Worm (Caenorhabditis elegans) whole organism, L4 larva: ENCODE data around the gene clec-230.

Source experiments
- D1046.2 ChIP-seq: fragments of 200-800 bp; sonication (Bioruptor generic); IDR thresholded peaks from 2 replicates; pipeline ENCODE4 v1.3.6; 2022; ENCODE audit warnings: missing genetic modification characterization, missing compliant biosample characterization
- F49E8.2 ChIP-seq: sonication (generic microtip); optimal IDR thresholded peaks from 2 replicates; lab custom pipeline; 2016; ENCODE audit warnings: missing compliant biosample characterization, mild to moderate bottlenecking, missing genetic modification characterization, borderline replicate concordance
- Y48G9A.11 ChIP-seq: fragments of 200-800 bp; sonication (Bioruptor generic); IDR thresholded peaks from 2 replicates; pipeline ENCODE4 v1.3.6; 2022; ENCODE audit warnings: missing genetic modification reagents, missing genetic modification characterization, missing compliant biosample characterization
- aly-2 ChIP-seq: sonication (generic microtip); optimal IDR thresholded peaks from 2 replicates; lab custom pipeline; 2018; ENCODE audit warnings: missing biosample characterization, missing genetic modification characterization
- daf-8 ChIP-seq: fragments of 200-800 bp; sonication (Bioruptor generic); IDR thresholded peaks from 2 replicates; pipeline ENCODE4 v1.3.6; 2022; ENCODE audit warnings: missing genetic modification characterization, missing compliant biosample characterization
- dpl-1 ChIP-seq: fragments of 150-350 bp; optimal IDR thresholded peaks from 2 replicates; lab custom pipeline; 2014; ENCODE audit warnings: missing biosample characterization, missing genetic modification reagents, missing genetic modification characterization
- duxl-1 ChIP-seq: sonication (generic microtip); optimal IDR thresholded peaks from 2 replicates; lab custom pipeline; 2016; ENCODE audit warnings: mild to moderate bottlenecking, missing genetic modification characterization, moderate library complexity, missing compliant biosample characterization; ENCODE audit not compliant: poor library complexity
- dve-1 ChIP-seq: sonication (generic microtip); optimal IDR thresholded peaks from 2 replicates; lab custom pipeline; 2017; ENCODE audit warnings: antibody characterized with exemption, mild to moderate bottlenecking, missing genetic modification characterization, missing compliant biosample characterization; ENCODE audit not compliant: insufficient read depth
- egl-43 ChIP-seq: fragments of 200-800 bp; sonication (Bioruptor generic); IDR thresholded peaks from 2 replicates; pipeline ENCODE4 v1.3.6; 2022; ENCODE audit warnings: missing genetic modification reagents, missing genetic modification characterization, missing compliant biosample characterization
- fos-1 ChIP-seq: fragments of 150-350 bp; optimal IDR thresholded peaks from 2 replicates; lab custom pipeline; 2014; ENCODE audit warnings: missing biosample characterization, missing genetic modification characterization
- gei-8 ChIP-seq: fragments of 200-800 bp; sonication (Bioruptor generic); optimal IDR thresholded peaks from 2 replicates; lab custom pipeline; 2018; ENCODE audit warnings: mild to moderate bottlenecking, missing genetic modification characterization, missing compliant biosample characterization
- hlh-30 ChIP-seq: sonication (generic microtip); optimal IDR thresholded peaks from 2 replicates; lab custom pipeline; 2017; ENCODE audit warnings: antibody characterized with exemption, mild to moderate bottlenecking, missing genetic modification characterization, missing compliant biosample characterization; ENCODE audit not compliant: insufficient read depth
- jun-1 ChIP-seq: fragments of 150-350 bp; optimal IDR thresholded peaks from 2 replicates; lab custom pipeline; 2014; ENCODE audit warnings: missing biosample characterization, missing genetic modification reagents, missing genetic modification characterization
- lim-7 ChIP-seq: fragments of 200-800 bp; sonication (Bioruptor generic); IDR thresholded peaks from 2 replicates; pipeline ENCODE4 v1.3.6; 2022; ENCODE audit warnings: missing genetic modification characterization, missing compliant biosample characterization
- lin-38 ChIP-seq: fragments of 200-800 bp; sonication (Bioruptor generic); IDR thresholded peaks from 2 replicates; pipeline ENCODE4 v1.3.6; 2022; ENCODE audit warnings: missing genetic modification reagents, missing genetic modification characterization, missing compliant biosample characterization
- lin-39 ChIP-seq: fragments of 150-350 bp; optimal IDR thresholded peaks from 2 replicates; lab custom pipeline; 2014; ENCODE audit warnings: missing biosample characterization, missing genetic modification reagents, missing genetic modification characterization
- mxl-2 ChIP-seq: fragments of 200-800 bp; sonication (Bioruptor generic); conservative IDR thresholded peaks from 2 replicates; pipeline ENCODE4 v1.3.6; 2022; ENCODE audit warnings: missing genetic modification reagents, missing genetic modification characterization, missing compliant biosample characterization
- nhr-6 ChIP-seq: fragments of 150-350 bp; optimal IDR thresholded peaks from 2 replicates; lab custom pipeline; 2014; ENCODE audit warnings: missing biosample characterization, missing genetic modification characterization
- pha-4 ChIP-seq, 2 experiments: fragments of 150-350 bp in 1 of 2; fragments of 200-800 bp in 1 of 2; sonication (Bioruptor generic) in 1 of 2; IDR thresholded peaks in 1 of 2; optimal IDR thresholded peaks in 1 of 2; 2 replicates each; pipeline versions ENCODE4 v1.3.6 to Lab custom; 2014 to 2022; ENCODE audit warnings: missing genetic modification characterization in 2 of 2, missing genetic modification reagents in 2 of 2, missing biosample characterization in 1 of 2, missing compliant biosample characterization in 1 of 2
- pqm-1 ChIP-seq: sonication (generic microtip); optimal IDR thresholded peaks from 2 replicates; lab custom pipeline; 2017; ENCODE audit warnings: missing biosample characterization, missing genetic modification characterization
- rbr-2 ChIP-seq: sonication (generic microtip); optimal IDR thresholded peaks from 2 replicates; lab custom pipeline; 2016; ENCODE audit warnings: missing genotype, missing genetic modification characterization, missing compliant biosample characterization
- saeg-2 ChIP-seq: fragments of 200-800 bp; sonication (Bioruptor generic); IDR thresholded peaks from 2 replicates; pipeline ENCODE4 v1.3.6; 2022; ENCODE audit warnings: missing genetic modification reagents, missing genetic modification characterization, missing compliant biosample characterization
- sdz-12 ChIP-seq: fragments of 200-800 bp; sonication (Bioruptor generic); optimal IDR thresholded peaks from 2 replicates; lab custom pipeline; 2018; ENCODE audit warnings: mild to moderate bottlenecking, missing genetic modification characterization, missing compliant biosample characterization
- set-16 ChIP-seq: fragments of 200-800 bp; sonication (Bioruptor generic); IDR thresholded peaks from 2 replicates; pipeline ENCODE4 v1.3.6; 2022; ENCODE audit warnings: missing genetic modification reagents, missing genetic modification characterization, missing compliant biosample characterization
- skn-1 ChIP-seq: fragments of 150-350 bp; optimal IDR thresholded peaks from 2 replicates; lab custom pipeline; 2014; ENCODE audit warnings: missing biosample characterization, missing genetic modification characterization
- snpc-4 ChIP-seq: fragments of 150-350 bp; optimal IDR thresholded peaks from 2 replicates; lab custom pipeline; 2014; ENCODE audit warnings: missing biosample characterization, missing genetic modification characterization
- unc-130 ChIP-seq: sonication (generic microtip); optimal IDR thresholded peaks from 2 replicates; lab custom pipeline; 2016; ENCODE audit warnings: missing genetic modification reagents, missing genetic modification characterization, missing compliant biosample characterization
- unc-62 ChIP-seq, 3 experiments: fragments of 150-350 bp in 1 of 3; sonication (generic microtip); optimal IDR thresholded peaks in 2 of 3; peaks in 1 of 3; 1 replicate in 1 of 3; 2 replicates in 2 of 3; lab custom pipeline; 2014 to 2017; ENCODE audit warnings: missing biosample characterization in 3 of 3, missing genetic modification characterization in 3 of 3, missing genetic modification reagents in 3 of 3, missing genotype in 1 of 3

clec-230 gene

ce11 chrV:15349044-15349443, at the start of gene clec-230:
clec-230 (minus strand) TSS chrV:15349144.
- TF ChIP-seq unc-62 (GFP tag; optimal IDR thresholded peaks at IDR 0.05 in 1 of 2; lab: Kevin White, UChicago) (peak in 1 of 2 experiments; percentile 64), unc-62 (tag; optimal IDR thresholded peaks at IDR 0.05; lab: Kevin White, UChicago) (no peak), F49E8.2 (tag; lab: Kevin White, UChicago) (no peak), unc-130 (GFP tag; lab: Kevin White, UChicago) (no peak)

- TF ChIP-seq lin-39 (no peak), jun-1 (no peak), pha-4 (GFP tag; IDR thresholded peaks at IDR 0.05; lab: Robert Waterston, UW) (no peak), pha-4 (tag; optimal IDR thresholded peaks at IDR 0.05; lab: Kevin White, UChicago) (no peak), unc-130 (GFP tag; lab: Kevin White, UChicago) (no peak), daf-8 (GFP tag; lab: Robert Waterston, UW) (no peak), dve-1 (tag; lab: Kevin White, UChicago) (no peak), lim-7 (GFP tag; lab: Robert Waterston, UW) (no peak), set-16 (GFP tag; lab: Robert Waterston, UW) (no peak), egl-43 (GFP tag; lab: Robert Waterston, UW) (no peak), aly-2 (tag; lab: Kevin White, UChicago) (no peak), fos-1 (no peak), rbr-2 (tag; lab: Kevin White, UChicago) (no peak), duxl-1 (tag; lab: Kevin White, UChicago) (no peak)
- TF ChIP-seq, all 104 proteins: peak for 0
Observed at ce11 chrV:15398728-15399127, 49.8 kb upstream of the clec-230 start, which contains the start of gene fbxa-199. fbxa-199 (minus strand) TSS chrV:15398828.

- TF ChIP-seq set-16 (GFP tag; lab: Robert Waterston, UW), result no peak
Observed at ce11 chrV:15397139-15397538, 48.2 kb upstream of the clec-230 start.

ce11 chrV:15395347-15395746, 46.4 kb upstream of the clec-230 start, which contains the start of gene cyb-3:
cyb-3 (plus strand) TSS chrV:15395696.
- TF ChIP-seq unc-130 (GFP tag; lab: Kevin White, UChicago) (peak; percentile 30), pqm-1 (tag; lab: Kevin White, UChicago) (no peak), sdz-12 (GFP tag; lab: Kevin White, UChicago) (no peak), gei-8 (no peak), lin-39 (no peak), Y48G9A.11 (0 out of 2 replicates have a peak, but pooled peaks have one; percentile 32), snpc-4 (tag; lab: Kevin White, UChicago) (no peak), D1046.2 (GFP tag; lab: Robert Waterston, UW) (no peak), mxl-2 (GFP tag; lab: Robert Waterston, UW) (no peak), hlh-30 (tag; lab: Kevin White, UChicago) (no peak), lin-38 (GFP tag; lab: Robert Waterston, UW) (peak; percentile 90)

- TF ChIP-seq skn-1 (tag; lab: Kevin White, UChicago) (no peak), nhr-6 (tag; lab: Kevin White, UChicago) (peak; percentile 71), dpl-1 (peak; percentile 66), lin-38 (GFP tag; lab: Robert Waterston, UW) (peak; percentile 54)
Observed at ce11 chrV:15394906-15395305, 46.0 kb upstream of the clec-230 start, which contains the start of gene T06E6.1. T06E6.1 (minus strand) TSS chrV:15394961.

ce11 chrV:15392064-15392463, 43.1 kb upstream of the clec-230 start:
- TF ChIP-seq saeg-2 (GFP tag; lab: Robert Waterston, UW) (no peak), lin-38 (GFP tag; lab: Robert Waterston, UW) (peak; percentile 53)
